Worm (Caenorhabditis elegans): Measurements from ENCODE around the gene Y73F8A.32.

DNA sequence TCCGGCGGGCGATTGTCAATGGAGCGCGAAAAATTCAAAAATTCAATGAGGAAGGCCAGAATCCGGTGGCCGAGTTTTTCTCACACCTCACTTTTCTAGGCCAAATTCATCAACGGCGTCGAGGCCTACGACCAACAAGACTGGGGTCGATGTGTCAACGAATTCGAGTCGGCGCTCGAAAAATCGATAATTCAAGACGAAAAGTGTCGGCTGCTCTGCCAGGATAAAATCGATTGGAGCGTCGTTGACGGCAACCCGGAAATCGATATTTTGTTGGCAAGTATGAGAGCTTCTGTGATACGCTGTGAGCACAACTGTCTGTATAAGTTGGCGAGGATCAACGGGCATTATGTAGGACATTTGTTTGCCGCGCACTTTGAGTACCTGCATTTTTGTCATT, 45.4 kb downstream of the Y73F8A.32 start:
- TF ChIP-seq daf-12 (tag; optimal IDR thresholded peaks at IDR 0.05) (no peak), pqm-1 (tag; optimal IDR thresholded peaks at IDR 0.05) (no peak)
